Fruit fly (Drosophila melanogaster) Kc167 (cell line): ENCODE results near the gene Ptp61F.

ENCODE experiments used
- h ChIP-seq: fragments of >200 bp; optimal IDR thresholded peaks from 3 replicates; lab custom pipeline; 2018; ENCODE audit warnings: missing external identifiers
- insv ChIP-seq: fragments of >200 bp; optimal IDR thresholded peaks from 3 replicates; lab custom pipeline; 2018; ENCODE audit warnings: missing external identifiers
- psq ChIP-seq: fragments of >200 bp; optimal IDR thresholded peaks from 2 replicates; lab custom pipeline; 2017; ENCODE audit warnings: missing external identifiers
- ttk ChIP-seq: sonication (Bioruptor generic); optimal IDR thresholded peaks from 2 replicates; lab custom pipeline; 2017; ENCODE audit warnings: missing external identifiers

- TF ChIP-seq h = no peak
- TF ChIP-seq insv (lab: Kevin White, UChicago) = no peak
- no peak for TF ChIP-seq psq (lab: Kevin White, UChicago)
- no peak for TF ChIP-seq ttk (lab: Kevin White, UChicago)
Measured at dm6 chr3L:1418821-1419220, 56.2 kb downstream of the Ptp61F start.
